ENCODE assay signal across 2 worm cellular contexts in genomic region chrIII:3503286-3503685, ce11.
TF ChIP-seq lines count a peak whose summit lies in the region.

Gene rpl-16 (minus strand): TSS chrIII:3503604.

TF ChIP-seq in whole organism, L4 larva, 104 proteins besides CTCF, POLR2A, EP300 and RAD21:
- no peak for TF ChIP-seq Y5F2A.4 (GFP tag; optimal IDR thresholded peaks at IDR 0.05; lab: Kevin White, UChicago)
- no peak for TF ChIP-seq mep-1 (tag; optimal IDR thresholded peaks at IDR 0.05; lab: Kevin White, UChicago)
- peak; percentile 29; the same call in 1 of the 2 replicates for TF ChIP-seq set-16 (GFP tag; IDR thresholded peaks at IDR 0.05; lab: Robert Waterston, UW)
- peak; percentile 63; the same call in 1 of the 2 replicates for TF ChIP-seq ctbp-1 (GFP tag; IDR thresholded peaks at IDR 0.05; lab: Robert Waterston, UW)
- TF ChIP-seq php-3 (GFP tag; IDR thresholded peaks at IDR 0.05; lab: Robert Waterston, UW): peak; percentile 28; the same call in 1 of the 2 replicates
- TF ChIP-seq madf-5 (GFP tag; IDR thresholded peaks at IDR 0.05; lab: Robert Waterston, UW): 0 out of 4 replicates have a peak, but pooled peaks of 1 of the 2 experiments have one; percentile 23
- no peak for TF ChIP-seq hmg-1.1 (GFP tag; IDR thresholded peaks at IDR 0.05; lab: Robert Waterston, UW)
- peak; percentile 61; the same call in 1 of the 2 replicates for TF ChIP-seq snpc-1.2 (GFP tag; IDR thresholded peaks at IDR 0.05; lab: Robert Waterston, UW)
- TF ChIP-seq Y48G9A.11 (GFP tag; IDR thresholded peaks at IDR 0.05; lab: Robert Waterston, UW): no peak
- TF ChIP-seq ztf-7 (tag; optimal IDR thresholded peaks at IDR 0.05; lab: Kevin White, UChicago): no peak
- TF ChIP-seq F44E2.7 (GFP tag; IDR thresholded peaks at IDR 0.05; lab: Robert Waterston, UW): no peak
- TF ChIP-seq mdt-29 (GFP tag; IDR thresholded peaks at IDR 0.05; lab: Robert Waterston, UW): no peak
- TF ChIP-seq nhr-41 (GFP tag; IDR thresholded peaks at IDR 0.05; lab: Robert Waterston, UW): no peak
- TF ChIP-seq vab-7 (GFP tag; IDR thresholded peaks at IDR 0.05; lab: Robert Waterston, UW): peak; percentile 22; the same call in 1 of the 2 replicates
- TF ChIP-seq rbr-2 (tag; optimal IDR thresholded peaks at IDR 0.05; lab: Kevin White, UChicago): no peak
- TF ChIP-seq mxl-2 (GFP tag; conservative IDR thresholded peaks at IDR 0.05; lab: Robert Waterston, UW): no peak
- TF ChIP-seq lin-13 (GFP tag; optimal IDR thresholded peaks at IDR 0.05; lab: Kevin White, UChicago): peak; percentile 27
- no peak for TF ChIP-seq skn-1 (tag; optimal IDR thresholded peaks at IDR 0.05; lab: Kevin White, UChicago)
- TF ChIP-seq zfp-3 (GFP tag; conservative IDR thresholded peaks at IDR 0.05; lab: Robert Waterston, UW): no peak
- 0 out of 2 replicates have a peak, but pooled peaks have one; percentile 4 for TF ChIP-seq ZK337.2 (GFP tag; IDR thresholded peaks at IDR 0.05; lab: Robert Waterston, UW)
- TF ChIP-seq nhr-6 (tag; optimal IDR thresholded peaks at IDR 0.05; lab: Kevin White, UChicago): no peak

TF ChIP-seq in whole organism, young adult, 124 proteins besides CTCF, POLR2A, EP300 and RAD21:
- TF ChIP-seq snpc-3.4 (tag; optimal IDR thresholded peaks at IDR 0.05; lab: Kevin White, UChicago) (peak; percentile 4), B0019.2 (GFP tag; conservative IDR thresholded peaks at IDR 0.05; lab: Robert Waterston, UW) (no peak), F52B5.7 (tag; optimal IDR thresholded peaks at IDR 0.05; lab: Kevin White, UChicago) (no peak), attf-3 (GFP tag; conservative IDR thresholded peaks at IDR 0.05; lab: Robert Waterston, UW) (no peak), F39B2.1 (GFP tag; IDR thresholded peaks at IDR 0.05; lab: Robert Waterston, UW) (peak; percentile 34; the same call in 1 of the 2 replicates), ekl-4 (GFP tag; IDR thresholded peaks at IDR 0.05; lab: Robert Waterston, UW) (peak; percentile 73), F49E8.2 (tag; optimal IDR thresholded peaks at IDR 0.05; lab: Kevin White, UChicago; ENCODE audit: insufficient read depth) (peak; percentile 38), mel-28 (tag; optimal IDR thresholded peaks at IDR 0.05; lab: Kevin White, UChicago; ENCODE audit: borderline replicate concordance) (no peak), Y56A3A.18 (GFP tag; IDR thresholded peaks at IDR 0.05; lab: Robert Waterston, UW) (0 out of 2 replicates have a peak, but pooled peaks have one; percentile 74), ama-1 (optimal IDR thresholded peaks at IDR 0.05; lab: Kevin White, UChicago) (no peak), ama-1 (GFP tag; optimal IDR thresholded peaks at IDR 0.05; lab: Kevin White, UChicago) (peak in 1 of 2 experiments; percentile 67), hsf-1 (GFP tag; IDR thresholded peaks at IDR 0.05; lab: Robert Waterston, UW) (peak; percentile 66; the same call in 1 of the 2 replicates), athp-1 (tag; optimal IDR thresholded peaks at IDR 0.05; lab: Kevin White, UChicago) (no peak), C17E4.6 (GFP tag; IDR thresholded peaks at IDR 0.05; lab: Robert Waterston, UW) (no peak), rec-8 (tag; optimal IDR thresholded peaks at IDR 0.05; lab: Kevin White, UChicago) (no peak), aptf-3 (GFP tag; IDR thresholded peaks at IDR 0.05; lab: Robert Waterston, UW) (peak; percentile 60; the same call in 1 of the 2 replicates), lin-54 (GFP tag; optimal IDR thresholded peaks at IDR 0.05; lab: Kevin White, UChicago) (peak; percentile 47), F33H1.4 (GFP tag; IDR thresholded peaks at IDR 0.05; lab: Robert Waterston, UW) (peak; percentile 18; the same call in 1 of the 2 replicates), attf-5 (GFP tag; optimal IDR thresholded peaks at IDR 0.05; lab: Kevin White, UChicago) (no peak), egl-18 (GFP tag; IDR thresholded peaks at IDR 0.05; lab: Robert Waterston, UW) (peak; percentile 62; the same call in 1 of the 2 replicates), nhr-90 (tag; optimal IDR thresholded peaks at IDR 0.05; lab: Kevin White, UChicago) (no peak), pbrm-1 (GFP tag; IDR thresholded peaks at IDR 0.05; lab: Robert Waterston, UW) (peak; percentile 31), tbp1 (GFP tag; optimal IDR thresholded peaks at IDR 0.05; lab: Kevin White, UChicago) (peak; percentile 9), attf-6 (GFP tag; IDR thresholded peaks at IDR 0.05; lab: Robert Waterston, UW) (0 out of 2 replicates have a peak, but pooled peaks have one; percentile 7), hmg-1.2 (GFP tag; IDR thresholded peaks at IDR 0.05; lab: Robert Waterston, UW) (peak; percentile 17; the same call in 1 of the 2 replicates), snpc-1.3 (tag; optimal IDR thresholded peaks at IDR 0.05; lab: Kevin White, UChicago; ENCODE audit: insufficient read depth) (no peak), nfyb-1 (GFP tag; IDR thresholded peaks at IDR 0.05; lab: Robert Waterston, UW) (peak; percentile 61; the same call in 1 of the 2 replicates), madf-6 (GFP tag; IDR thresholded peaks at IDR 0.05; lab: Robert Waterston, UW) (peak; percentile 53; the same call in 1 of the 2 replicates), mcd-1 (GFP tag; IDR thresholded peaks at IDR 0.05; lab: Robert Waterston, UW) (peak; percentile 46), cebp-1 (GFP tag; IDR thresholded peaks at IDR 0.05; lab: Robert Waterston, UW) (no peak), cebp-1 (tag; optimal IDR thresholded peaks at IDR 0.05; lab: Kevin White, UChicago) (peak; percentile 22), egl-44 (GFP tag; IDR thresholded peaks at IDR 0.05; lab: Robert Waterston, UW) (no peak), ceh-40 (GFP tag; IDR thresholded peaks at IDR 0.05; lab: Robert Waterston, UW) (no peak; the same call in 1 of the 2 replicates), Y53G8AR.9 (GFP tag; conservative IDR thresholded peaks at IDR 0.05; lab: Robert Waterston, UW) (peak; percentile 70), repo-1 (tag; optimal IDR thresholded peaks at IDR 0.05; lab: Kevin White, UChicago) (peak; percentile 36), unc-130 (GFP tag; optimal IDR thresholded peaks at IDR 0.05; lab: Kevin White, UChicago) (no peak), rpc-1 (optimal IDR thresholded peaks at IDR 0.05; lab: Kevin White, UChicago) (no peak), rpc-1 (tag; optimal IDR thresholded peaks at IDR 0.05; lab: Kevin White, UChicago) (no peak)
TF ChIP-seq in whole organism, young adult: peak in this region for 21.

Comparison
In these comparisons a context has a peak if more than half of its experiments do, and no peak if none do; other contexts are left out.
1. Of the 7 proteins assayed by ChIP-seq in both whole organism, young adult and whole organism, L4 larva: peak only in whole organism, young adult: F49E8.2; only in whole organism, L4 larva: none; in both: none; in neither: 5; mixed calls (peak in some experiments, not most) for 1.